Fruit fly (Drosophila melanogaster) whole organism, pupa: ENCODE results near the gene CG32483.

ENCODE experiments used
- CG10348 ChIP-seq: fragments of 200-800 bp; sonication (Bioruptor generic); IDR thresholded peaks from 2 replicates; pipeline ENCODE4 v1.3.6; 2022; ENCODE audit warnings: missing biosample characterization, missing genetic modification characterization
- CG34367 ChIP-seq: fragments of 200-800 bp; sonication (Bioruptor generic); optimal IDR thresholded peaks from 2 replicates; lab custom pipeline; 2018; ENCODE audit warnings: missing biosample characterization, mild to moderate bottlenecking, missing genetic modification characterization
- CG9948 ChIP-seq: fragments of 200-800 bp; sonication (Bioruptor generic); optimal IDR thresholded peaks from 2 replicates; lab custom pipeline; 2018; ENCODE audit warnings: missing biosample characterization, mild to moderate bottlenecking, missing genetic modification characterization, moderate library complexity
- D1 ChIP-seq: fragments of 200-800 bp; sonication (Bioruptor generic); optimal IDR thresholded peaks from 2 replicates; lab custom pipeline; 2018; ENCODE audit warnings: missing biosample characterization, mild to moderate bottlenecking, missing genetic modification characterization, moderate library complexity
- Ets98B ChIP-seq: fragments of 200-800 bp; sonication (Bioruptor generic); IDR thresholded peaks from 2 replicates; pipeline ENCODE4 v1.3.6; 2022; ENCODE audit warnings: missing biosample characterization, missing genetic modification characterization
- Pif1A ChIP-seq: fragments of 200-800 bp; sonication (Bioruptor generic); optimal IDR thresholded peaks from 3 replicates; lab custom pipeline; 2016; ENCODE audit warnings: missing biosample characterization, missing genetic modification characterization
- fd96Ca ChIP-seq: fragments of 200-800 bp; sonication (Bioruptor generic); IDR thresholded peaks from 3 replicates; pipeline ENCODE4 v1.3.6; 2022; ENCODE audit warnings: missing biosample characterization, missing genetic modification characterization

DNA sequence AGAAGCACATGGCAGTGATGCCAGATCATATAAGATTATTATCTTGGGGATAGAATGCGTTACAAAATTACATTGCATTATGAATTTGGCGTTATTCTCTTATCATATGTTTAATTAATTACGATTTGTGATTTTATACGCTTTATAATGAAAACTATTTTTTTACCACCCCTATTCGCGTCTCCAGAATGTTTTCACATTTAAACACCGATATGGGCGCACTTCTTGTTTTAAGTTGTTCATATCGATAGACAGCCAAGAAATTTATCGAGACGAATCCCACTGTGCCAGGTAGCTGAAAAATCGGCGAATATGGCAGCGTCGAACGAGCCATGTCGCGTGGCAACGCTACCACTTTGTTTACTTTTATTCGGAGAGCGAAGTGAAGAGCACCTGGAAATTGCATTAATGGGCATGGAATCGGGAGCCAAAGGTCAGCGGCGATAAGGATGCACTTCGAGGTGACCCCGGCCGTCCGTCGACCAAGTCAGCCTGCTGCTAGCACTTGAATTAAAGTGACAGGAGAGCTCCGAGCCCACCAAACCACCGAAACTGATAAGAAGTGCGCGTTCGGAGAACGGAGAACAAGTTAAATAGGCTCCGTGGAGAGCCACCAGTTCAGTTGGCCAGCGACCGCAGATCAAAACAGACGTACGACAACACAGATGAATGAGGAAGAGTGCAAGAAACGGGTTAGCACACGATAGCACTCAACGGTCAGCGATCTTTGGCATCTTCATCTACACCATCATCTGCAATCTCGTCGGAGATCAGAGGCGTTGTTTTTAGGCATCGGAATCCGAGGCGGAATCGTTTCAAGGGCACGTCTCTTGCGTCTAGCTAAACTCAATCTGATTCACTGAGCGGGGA, 41.5 kb downstream of the CG32483 start, which contains the start of gene Gale:
- TF ChIP-seq fd96Ca, result no peak
- no peak for TF ChIP-seq CG9948
- TF ChIP-seq Ets98B (GFP tag; lab: Robert Waterston, UW), result peak; percentile 42; the same call in 1 of the 2 replicates
- TF ChIP-seq CG10348 (GFP tag; lab: Robert Waterston, UW), result no peak
- no peak for TF ChIP-seq D1 (tag; lab: Kevin White, UChicago)
- TF ChIP-seq CG34367 (tag; lab: Kevin White, UChicago), result no peak
- TF ChIP-seq Pif1A, result no peak
